Worm (Caenorhabditis elegans): ENCODE results near the gene C27D8.1.

ce11 chrIV:12715947-12716382 is 1.7 kb upstream of the C27D8.1 start:
- TF ChIP-seq nhr-25 (tag; optimal IDR thresholded peaks at IDR 0.05) (peak; percentile 85), unc-39 (tag; optimal IDR thresholded peaks at IDR 0.05) (no peak), egl-27 (tag; optimal IDR thresholded peaks at IDR 0.05) (no peak), lin-39 (tag; optimal IDR thresholded peaks at IDR 0.05) (no peak), elt-1 (tag; optimal IDR thresholded peaks at IDR 0.05) (no peak), hmg-11 (tag; optimal IDR thresholded peaks at IDR 0.05) (no peak), snpc-4 (tag; optimal IDR thresholded peaks at IDR 0.05) (no peak), unc-62 (GFP tag; optimal IDR thresholded peaks at IDR 0.05) (no peak), lsy-12 (tag; optimal IDR thresholded peaks at IDR 0.05) (no peak)
